5 worm cellular contexts compared by ENCODE assay signal in genomic region chrV:13787948-13788681, ce11.
A peak's percentile ranks its signal among the peaks of the same experiment; 100 is the strongest.
TF ChIP-seq lines count a peak whose summit lies in the region.

No protein-coding gene starts in this region.

TF ChIP-seq in whole organism, L1 larva, 84 proteins besides CTCF, POLR2A, EP300 and RAD21 (continues in another document):
- no peak for TF ChIP-seq nhr-76 (tag; optimal IDR thresholded peaks at IDR 0.05; lab: Kevin White, UChicago)
- no peak for TF ChIP-seq aly-2 (tag; optimal IDR thresholded peaks at IDR 0.05; lab: Kevin White, UChicago)
- no peak for TF ChIP-seq mab-9 (GFP tag; IDR thresholded peaks at IDR 0.05; lab: Robert Waterston, UW)
- TF ChIP-seq pqm-1 (tag; optimal IDR thresholded peaks at IDR 0.05; lab: Kevin White, UChicago), result no peak
- TF ChIP-seq sup-37 (GFP tag; optimal IDR thresholded peaks at IDR 0.05; lab: Kevin White, UChicago), result no peak
- TF ChIP-seq nhr-77 (tag; optimal IDR thresholded peaks at IDR 0.05; lab: Kevin White, UChicago), result no peak
- TF ChIP-seq irx-1 (tag; optimal IDR thresholded peaks at IDR 0.05; lab: Kevin White, UChicago), result peak; percentile 44
- TF ChIP-seq nhr-12 (tag; optimal IDR thresholded peaks at IDR 0.05; lab: Kevin White, UChicago), result no peak
- no peak for TF ChIP-seq egl-27 (tag; optimal IDR thresholded peaks at IDR 0.05; lab: Kevin White, UChicago)
- no peak for TF ChIP-seq nhr-84 (tag; optimal IDR thresholded peaks at IDR 0.05; lab: Kevin White, UChicago)
- no peak for TF ChIP-seq vab-15 (tag; optimal IDR thresholded peaks at IDR 0.05; lab: Kevin White, UChicago)
- peak; percentile 53 for TF ChIP-seq blmp-1 (tag; optimal IDR thresholded peaks at IDR 0.05; lab: Kevin White, UChicago)
- peak; percentile 95 for TF ChIP-seq nhr-85 (tag; lab: Kevin White, UChicago)
- TF ChIP-seq swsn-7 (tag; optimal IDR thresholded peaks at IDR 0.05; lab: Kevin White, UChicago), result no peak
- no peak for TF ChIP-seq efl-1 (optimal IDR thresholded peaks at IDR 0.05; lab: Kevin White, UChicago)
- peak in 1 of 2 experiments; percentile 91 for TF ChIP-seq efl-1 (GFP tag; optimal IDR thresholded peaks at IDR 0.05 in 1 of 2; lab: Kevin White, UChicago)
- no peak for TF ChIP-seq tlp-1 (tag; optimal IDR thresholded peaks at IDR 0.05; lab: Kevin White, UChicago)
- no peak for TF ChIP-seq zag-1 (tag; optimal IDR thresholded peaks at IDR 0.05; lab: Kevin White, UChicago)
- no peak for TF ChIP-seq dsc-1 (tag; optimal IDR thresholded peaks at IDR 0.05; lab: Kevin White, UChicago)

TF ChIP-seq in whole organism, L2 larva, 48 proteins besides CTCF, POLR2A, EP300 and RAD21:
- peak; percentile 9 for TF ChIP-seq fos-1 (tag; optimal IDR thresholded peaks at IDR 0.05; lab: Kevin White, UChicago)
- peak; percentile 19 for TF ChIP-seq F13H6.1 (tag; optimal IDR thresholded peaks at IDR 0.05; lab: Kevin White, UChicago)
- TF ChIP-seq nhr-10 (tag; optimal IDR thresholded peaks at IDR 0.05; lab: Kevin White, UChicago), result no peak
- no peak for TF ChIP-seq nhr-11 (tag; optimal IDR thresholded peaks at IDR 0.05; lab: Kevin White, UChicago)
- peak; percentile 65 for TF ChIP-seq nhr-25 (tag; optimal IDR thresholded peaks at IDR 0.05; lab: Kevin White, UChicago)
- peak; percentile 39 for TF ChIP-seq nhr-21 (tag; optimal IDR thresholded peaks at IDR 0.05; lab: Kevin White, UChicago)
- no peak for TF ChIP-seq nhr-23 (tag; optimal IDR thresholded peaks at IDR 0.05; lab: Kevin White, UChicago)
- TF ChIP-seq sma-9 (GFP tag; optimal IDR thresholded peaks at IDR 0.05; lab: Kevin White, UChicago), result peak; percentile 67
- TF ChIP-seq sma-9 (tag; optimal IDR thresholded peaks at IDR 0.05; lab: Kevin White, UChicago), result no peak
- TF ChIP-seq crh-2 (tag; optimal IDR thresholded peaks at IDR 0.05; lab: Kevin White, UChicago), result peak; percentile 10
- TF ChIP-seq sem-4 (tag; optimal IDR thresholded peaks at IDR 0.05; lab: Kevin White, UChicago), result peak; percentile 23
- peak; percentile 50 for TF ChIP-seq nhr-129 (tag; optimal IDR thresholded peaks at IDR 0.05; lab: Kevin White, UChicago)
- no peak for TF ChIP-seq ceh-82 (tag; optimal IDR thresholded peaks at IDR 0.05; lab: Kevin White, UChicago)
- TF ChIP-seq blmp-1 (tag; optimal IDR thresholded peaks at IDR 0.05; lab: Kevin White, UChicago; ENCODE audit: insufficient read depth), result peak; percentile 6

TF ChIP-seq in whole organism, L3 larva, 47 proteins besides CTCF, POLR2A, EP300 and RAD21 (continues in another document):
- TF ChIP-seq nfya-1 (tag; optimal IDR thresholded peaks at IDR 0.05; lab: Kevin White, UChicago; ENCODE audit: insufficient read depth) (peak; percentile 7), hmg-11 (tag; optimal IDR thresholded peaks at IDR 0.05; lab: Kevin White, UChicago) (no peak), fkh-2 (tag; optimal IDR thresholded peaks at IDR 0.05; lab: Kevin White, UChicago) (no peak), eor-1 (tag; optimal IDR thresholded peaks at IDR 0.05; lab: Kevin White, UChicago) (no peak), nhr-11 (tag; optimal IDR thresholded peaks at IDR 0.05; lab: Kevin White, UChicago) (no peak), mdl-1 (tag; optimal IDR thresholded peaks at IDR 0.05; lab: Kevin White, UChicago) (no peak), ztf-11 (tag; optimal IDR thresholded peaks at IDR 0.05; lab: Kevin White, UChicago) (no peak), skn-1 (tag; optimal IDR thresholded peaks at IDR 0.05; lab: Kevin White, UChicago) (no peak), nhr-12 (tag; optimal IDR thresholded peaks at IDR 0.05; lab: Kevin White, UChicago) (no peak), pha-4 (tag; optimal IDR thresholded peaks at IDR 0.05; lab: Kevin White, UChicago) (peak; percentile 48), mml-1 (tag; optimal IDR thresholded peaks at IDR 0.05; lab: Kevin White, UChicago) (no peak), nhr-23 (tag; optimal IDR thresholded peaks at IDR 0.05; lab: Kevin White, UChicago) (peak; percentile 42), ZK546.5 (tag; optimal IDR thresholded peaks at IDR 0.05; lab: Kevin White, UChicago) (no peak), zag-1 (tag; optimal IDR thresholded peaks at IDR 0.05; lab: Kevin White, UChicago) (no peak), ceh-16 (tag; optimal IDR thresholded peaks at IDR 0.05; lab: Kevin White, UChicago) (no peak), jun-1 (tag; optimal IDR thresholded peaks at IDR 0.05; lab: Kevin White, UChicago) (no peak), nhr-28 (tag; optimal IDR thresholded peaks at IDR 0.05; lab: Kevin White, UChicago) (no peak), nhr-67 (tag; optimal IDR thresholded peaks at IDR 0.05; lab: Kevin White, UChicago) (no peak), fkh-10 (GFP tag; optimal IDR thresholded peaks at IDR 0.05; lab: Kevin White, UChicago) (no peak), fos-1 (tag; optimal IDR thresholded peaks at IDR 0.05; lab: Kevin White, UChicago) (no peak), nhr-43 (tag; optimal IDR thresholded peaks at IDR 0.05; lab: Kevin White, UChicago; ENCODE audit: poor library complexity, severe bottlenecking) (peak; percentile 66), pqm-1 (tag; optimal IDR thresholded peaks at IDR 0.05; lab: Kevin White, UChicago) (peak; percentile 56)

TF ChIP-seq in whole organism, L4 larva, 104 proteins besides CTCF, POLR2A, EP300 and RAD21 (continues in another document):
- TF ChIP-seq nhr-11 (tag; optimal IDR thresholded peaks at IDR 0.05; lab: Kevin White, UChicago) (peak; percentile 15), daf-16 (GFP tag; optimal IDR thresholded peaks at IDR 0.05; lab: Kevin White, UChicago) (no peak), daf-16 (tag; optimal IDR thresholded peaks at IDR 0.05; lab: Kevin White, UChicago) (peak; percentile 85), cey-2 (tag; optimal IDR thresholded peaks at IDR 0.05; lab: Kevin White, UChicago; ENCODE audit: borderline replicate concordance, insufficient read depth) (no peak), ceh-62 (tag; optimal IDR thresholded peaks at IDR 0.05; lab: Kevin White, UChicago) (no peak), nhr-102 (tag; optimal IDR thresholded peaks at IDR 0.05; lab: Kevin White, UChicago) (no peak), zip-2 (tag; optimal IDR thresholded peaks at IDR 0.05; lab: Kevin White, UChicago) (no peak), snpc-4 (tag; optimal IDR thresholded peaks at IDR 0.05; lab: Kevin White, UChicago) (no peak), pha-4 (GFP tag; IDR thresholded peaks at IDR 0.05; lab: Robert Waterston, UW) (no peak), pha-4 (tag; optimal IDR thresholded peaks at IDR 0.05; lab: Kevin White, UChicago) (peak; percentile 2), mep-1 (tag; optimal IDR thresholded peaks at IDR 0.05; lab: Kevin White, UChicago) (peak; percentile 25), tag-97 (GFP tag; IDR thresholded peaks at IDR 0.05; lab: Robert Waterston, UW) (no peak), dve-1 (tag; optimal IDR thresholded peaks at IDR 0.05; lab: Kevin White, UChicago; ENCODE audit: insufficient read depth) (peak; percentile 68), lsy-2 (tag; optimal IDR thresholded peaks at IDR 0.05; lab: Kevin White, UChicago) (no peak), mdt-29 (GFP tag; IDR thresholded peaks at IDR 0.05; lab: Robert Waterston, UW) (no peak), aha-1 (tag; lab: Kevin White, UChicago) (peak; percentile 51), lin-39 (tag; optimal IDR thresholded peaks at IDR 0.05; lab: Kevin White, UChicago) (no peak), mes-2 (tag; optimal IDR thresholded peaks at IDR 0.05; lab: Kevin White, UChicago; ENCODE audit: poor library complexity, severe bottlenecking) (peak; percentile 1), pqm-1 (tag; optimal IDR thresholded peaks at IDR 0.05; lab: Kevin White, UChicago) (peak; percentile 56), mdl-1 (tag; optimal IDR thresholded peaks at IDR 0.05; lab: Kevin White, UChicago) (peak in 1 of 2 experiments; percentile 1), D1046.2 (GFP tag; IDR thresholded peaks at IDR 0.05; lab: Robert Waterston, UW) (no peak), nhr-42 (GFP tag; IDR thresholded peaks at IDR 0.05; lab: Robert Waterston, UW) (no peak), dmd-6 (GFP tag; IDR thresholded peaks at IDR 0.05; lab: Robert Waterston, UW) (peak; percentile 29; the same call in 1 of the 2 replicates)

TF ChIP-seq in whole organism, young adult, 124 proteins besides CTCF, POLR2A, EP300 and RAD21:
- peak in 1 of 3 experiments; percentile 6 for TF ChIP-seq lin-35 (GFP tag; optimal IDR thresholded peaks at IDR 0.05; lab: Kevin White, UChicago)
- TF ChIP-seq Y53G8AR.9 (GFP tag; conservative IDR thresholded peaks at IDR 0.05; lab: Robert Waterston, UW), result no peak
- TF ChIP-seq let-607 (tag; optimal IDR thresholded peaks at IDR 0.05; lab: Kevin White, UChicago), result no peak
- TF ChIP-seq die-1 (tag; optimal IDR thresholded peaks at IDR 0.05; lab: Kevin White, UChicago), result no peak
- no peak for TF ChIP-seq hlh-26 (GFP tag; conservative IDR thresholded peaks at IDR 0.05; lab: Robert Waterston, UW)
- TF ChIP-seq nhr-90 (tag; optimal IDR thresholded peaks at IDR 0.05; lab: Kevin White, UChicago), result no peak
- TF ChIP-seq him-1 (tag; optimal IDR thresholded peaks at IDR 0.05; lab: Kevin White, UChicago), result no peak
- TF ChIP-seq madf-8 (GFP tag; conservative IDR thresholded peaks at IDR 0.05; lab: Robert Waterston, UW), result no peak
- TF ChIP-seq hmg-1.2 (GFP tag; IDR thresholded peaks at IDR 0.05; lab: Robert Waterston, UW), result no peak
- no peak for TF ChIP-seq snpc-1.1 (tag; optimal IDR thresholded peaks at IDR 0.05; lab: Kevin White, UChicago; ENCODE audit: insufficient read depth)
- TF ChIP-seq tbx-9 (tag; optimal IDR thresholded peaks at IDR 0.05; lab: Kevin White, UChicago; ENCODE audit: borderline replicate concordance), result no peak
- no peak for TF ChIP-seq lsy-27 (tag; optimal IDR thresholded peaks at IDR 0.05; lab: Kevin White, UChicago; ENCODE audit: borderline replicate concordance, insufficient read depth)
- TF ChIP-seq nhr-80 (tag; optimal IDR thresholded peaks at IDR 0.05; lab: Kevin White, UChicago), result peak; percentile 68
- no peak for TF ChIP-seq ceh-58 (GFP tag; IDR thresholded peaks at IDR 0.05; lab: Robert Waterston, UW)
- no peak for TF ChIP-seq F52B5.7 (tag; optimal IDR thresholded peaks at IDR 0.05; lab: Kevin White, UChicago)
- TF ChIP-seq athp-1 (tag; optimal IDR thresholded peaks at IDR 0.05; lab: Kevin White, UChicago), result no peak
- no peak for TF ChIP-seq madf-6 (GFP tag; IDR thresholded peaks at IDR 0.05; lab: Robert Waterston, UW)
